Fruit fly (Drosophila melanogaster) whole organism, wandering third instar larva: ENCODE data around the gene CG1142.
A peak's percentile ranks its signal among the peaks of the same experiment; 100 is the strongest.

Source experiments
- Abd-B ChIP-seq: fragments of >200 bp; optimal IDR thresholded peaks from 2 replicates; lab custom pipeline; 2017; ENCODE audit warnings: missing biosample characterization, missing genetic modification characterization
- CG32264 ChIP-seq: fragments of 200-800 bp; sonication (Bioruptor generic); optimal IDR thresholded peaks from 2 replicates; lab custom pipeline; 2016; ENCODE audit warnings: missing biosample characterization, missing genetic modification characterization
- CG9705 ChIP-seq: fragments of 200-800 bp; sonication (Bioruptor generic); optimal IDR thresholded peaks from 2 replicates; lab custom pipeline; 2018; ENCODE audit warnings: missing biosample characterization, mild to moderate bottlenecking, missing genetic modification characterization
- CrebA ChIP-seq: fragments of 200-800 bp; sonication (Bioruptor generic); optimal IDR thresholded peaks from 2 replicates; lab custom pipeline; 2016; ENCODE audit warnings: missing biosample characterization, mild to moderate bottlenecking, missing genetic modification characterization, borderline replicate concordance
- Dfd ChIP-seq: fragments of >200 bp; optimal IDR thresholded peaks from 2 replicates; lab custom pipeline; 2017; ENCODE audit warnings: missing biosample characterization, missing genetic modification characterization
- Dif ChIP-seq: fragments of 200-275, 200-300 bp; sonication (Bioruptor generic); optimal IDR thresholded peaks from 2 replicates; lab custom pipeline; 2018; ENCODE audit warnings: missing biosample characterization, missing genetic modification characterization; ENCODE audit not compliant: partially characterized antibody
- GATAd ChIP-seq: sonication (Bioruptor generic); optimal IDR thresholded peaks from 2 replicates; lab custom pipeline; 2016; ENCODE audit warnings: missing biosample characterization, missing genetic modification characterization
- HLH106 ChIP-seq: fragments of 200-800 bp; optimal IDR thresholded peaks from 3 replicates; lab custom pipeline; 2019; ENCODE audit warnings: missing biosample characterization, mild to moderate bottlenecking, missing genetic modification characterization, moderate library complexity
- Hnf4 ChIP-seq: fragments of 200-800 bp; sonication (Bioruptor generic); optimal IDR thresholded peaks from 2 replicates; lab custom pipeline; 2016; ENCODE audit warnings: missing biosample characterization, mild to moderate bottlenecking, missing genetic modification characterization
- Hr78 ChIP-seq: fragments of >200 bp; optimal IDR thresholded peaks from 2 replicates; lab custom pipeline; 2017; ENCODE audit warnings: missing biosample characterization, missing genetic modification characterization
- Hr83 ChIP-seq: fragments of 200-300 bp; sonication (Bioruptor generic); optimal IDR thresholded peaks from 2 replicates; lab custom pipeline; 2016; ENCODE audit warnings: missing biosample characterization, mild to moderate bottlenecking, missing genetic modification characterization, moderate library complexity; ENCODE audit not compliant: poor library complexity, severe bottlenecking
- Jra ChIP-seq: sonication (Bioruptor generic); optimal IDR thresholded peaks from 2 replicates; lab custom pipeline; 2016; ENCODE audit warnings: missing biosample characterization, missing genetic modification characterization
- Mio ChIP-seq: sonication (Bioruptor generic); optimal IDR thresholded peaks from 2 replicates; lab custom pipeline; 2016; ENCODE audit warnings: missing biosample characterization, missing genetic modification characterization
- Myc ChIP-seq: fragments of >200 bp; optimal IDR thresholded peaks from 2 replicates; lab custom pipeline; 2017
- N ChIP-seq: fragments of >200 bp; optimal IDR thresholded peaks from 2 replicates; lab custom pipeline; 2018; ENCODE audit warnings: missing biosample characterization, missing external identifiers, missing genetic modification characterization
- OdsH ChIP-seq: fragments of 200-800 bp; sonication (Bioruptor generic); optimal IDR thresholded peaks from 2 replicates; lab custom pipeline; 2016; ENCODE audit warnings: missing biosample characterization, mild to moderate bottlenecking, missing genetic modification characterization
- Rel ChIP-seq, 2 experiments: fragments of 200-800 bp; sonication (Bioruptor generic) in 1 of 2; optimal IDR thresholded peaks; 2 replicates in 1 of 2; 3 replicates in 1 of 2; lab custom pipeline; 2016 to 2019; ENCODE audit warnings: mild to moderate bottlenecking in 2 of 2, missing biosample characterization in 2 of 2, missing genetic modification characterization in 2 of 2, moderate library complexity in 1 of 2
- Sp1 ChIP-seq: fragments of 200-800 bp; sonication (Bioruptor generic); optimal IDR thresholded peaks from 3 replicates; lab custom pipeline; 2019; ENCODE audit warnings: missing biosample characterization, mild to moderate bottlenecking, missing genetic modification characterization, moderate library complexity
- Vsx2 ChIP-seq: fragments of 200-300, 225-300 bp; sonication (Bioruptor generic); optimal IDR thresholded peaks from 2 replicates; lab custom pipeline; 2018; ENCODE audit warnings: missing biosample characterization, missing genetic modification characterization; ENCODE audit not compliant: partially characterized antibody
- br ChIP-seq: fragments of 200-800 bp; sonication (Bioruptor generic); optimal IDR thresholded peaks from 2 replicates; lab custom pipeline; 2016; ENCODE audit warnings: missing biosample characterization, missing genetic modification characterization
- brk ChIP-seq: fragments of 200-800 bp; sonication (Bioruptor generic); optimal IDR thresholded peaks from 2 replicates; lab custom pipeline; 2016; ENCODE audit warnings: missing biosample characterization, mild to moderate bottlenecking, missing genetic modification characterization
- dl ChIP-seq, 2 experiments: fragments of 175-275, 200-275 bp in 1 of 2; fragments of 200-275 bp in 1 of 2; sonication (Bioruptor generic); optimal IDR thresholded peaks; lab custom pipeline; 2018; ENCODE audit warnings: mild to moderate bottlenecking in 2 of 2, missing biosample characterization in 2 of 2, missing genetic modification characterization in 2 of 2, moderate library complexity in 2 of 2; ENCODE audit not compliant: partially characterized antibody in 2 of 2, insufficient read depth in 1 of 2
- dmrt93B ChIP-seq: fragments of 200-800 bp; sonication (Bioruptor generic); optimal IDR thresholded peaks from 2 replicates; lab custom pipeline; 2018; ENCODE audit warnings: missing biosample characterization, mild to moderate bottlenecking, missing genetic modification characterization
- dsf ChIP-seq: sonication (Bioruptor generic); optimal IDR thresholded peaks from 2 replicates; lab custom pipeline; 2016; ENCODE audit warnings: missing biosample characterization, missing genetic modification characterization, borderline replicate concordance
- ey ChIP-seq: fragments of 200-800 bp; sonication (Bioruptor generic); optimal IDR thresholded peaks from 2 replicates; lab custom pipeline; 2016; ENCODE audit warnings: missing biosample characterization, missing genetic modification characterization
- foxo ChIP-seq, 2 experiments: fragments of 200-800 bp; sonication (Bioruptor generic); optimal IDR thresholded peaks; 2 replicates in 1 of 2; 3 replicates in 1 of 2; lab custom pipeline; 2016 to 2017; ENCODE audit warnings: missing biosample characterization in 2 of 2, missing genetic modification characterization in 2 of 2
- fru ChIP-seq: fragments of 200-800 bp; sonication (Bioruptor generic); optimal IDR thresholded peaks from 3 replicates; lab custom pipeline; 2016; ENCODE audit warnings: missing biosample characterization, mild to moderate bottlenecking, missing genetic modification characterization
- h ChIP-seq: fragments of 200-800 bp; sonication (Bioruptor generic); optimal IDR thresholded peaks from 3 replicates; lab custom pipeline; 2016; ENCODE audit warnings: missing biosample characterization, mild to moderate bottlenecking, missing genetic modification characterization
- jim ChIP-seq: fragments of 175-275, 200-325 bp; sonication (Bioruptor generic); optimal IDR thresholded peaks from 2 replicates; lab custom pipeline; 2016; ENCODE audit warnings: missing biosample characterization, mild to moderate bottlenecking, missing genetic modification characterization
- lola ChIP-seq: fragments of >200 bp; optimal IDR thresholded peaks from 2 replicates; lab custom pipeline; 2017; ENCODE audit warnings: missing biosample characterization, missing genetic modification characterization
- pan ChIP-seq: fragments of >200 bp; optimal IDR thresholded peaks from 2 replicates; lab custom pipeline; 2017
- psq ChIP-seq: fragments of 200-800 bp; sonication (Bioruptor generic); optimal IDR thresholded peaks from 3 replicates; lab custom pipeline; 2017; ENCODE audit warnings: missing biosample characterization, mild to moderate bottlenecking, missing genetic modification characterization, moderate library complexity
- rgr ChIP-seq: fragments of 200-800 bp; sonication (Bioruptor generic); optimal IDR thresholded peaks from 3 replicates; lab custom pipeline; 2016; ENCODE audit warnings: missing biosample characterization, mild to moderate bottlenecking, missing genetic modification characterization
- sage ChIP-seq: fragments of 200-800 bp; sonication (Bioruptor generic); optimal IDR thresholded peaks from 2 replicates; lab custom pipeline; 2016; ENCODE audit warnings: missing biosample characterization, mild to moderate bottlenecking, missing genetic modification characterization
- sv ChIP-seq: fragments of 200-800 bp; sonication (Bioruptor generic); optimal IDR thresholded peaks from 3 replicates; lab custom pipeline; 2016; ENCODE audit warnings: missing biosample characterization, missing genetic modification characterization
- tai ChIP-seq: sonication (Bioruptor generic); optimal IDR thresholded peaks from 2 replicates; lab custom pipeline; 2016; ENCODE audit warnings: missing biosample characterization, missing genetic modification characterization
- usp ChIP-seq: fragments of >200 bp; optimal IDR thresholded peaks from 2 replicates; lab custom pipeline; 2017; ENCODE audit warnings: missing biosample characterization, missing genetic modification characterization
- woc ChIP-seq: sonication (Bioruptor generic); optimal IDR thresholded peaks from 2 replicates; lab custom pipeline; 2016; ENCODE audit warnings: missing biosample characterization, mild to moderate bottlenecking, missing genetic modification characterization

Gene CG1142

dm6 chr3R:7490884-7491283, 17.3 kb upstream of the CG1142 start:
- TF ChIP-seq Hr78 (GFP tag; lab: Kevin White, UChicago) = no peak
- no peak for TF ChIP-seq jim (GFP tag; lab: Kevin White, UChicago)
- peak; percentile 71 for TF ChIP-seq OdsH (GFP tag; lab: Kevin White, UChicago)
- TF ChIP-seq CrebA (GFP tag; lab: Kevin White, UChicago) = no peak
- TF ChIP-seq h (GFP tag; lab: Kevin White, UChicago) = peak; percentile 47
- TF ChIP-seq psq (GFP tag; lab: Kevin White, UChicago) = peak; percentile 59
- no peak for TF ChIP-seq sv (GFP tag; lab: Kevin White, UChicago)
- peak; percentile 27 for TF ChIP-seq dmrt93B (GFP tag; lab: Kevin White, UChicago)
- no peak for TF ChIP-seq usp (GFP tag; lab: Kevin White, UChicago)
- peak; percentile 3 for TF ChIP-seq Hnf4 (GFP tag; lab: Kevin White, UChicago)
- TF ChIP-seq ey (GFP tag; lab: Kevin White, UChicago) = peak; percentile 53
- TF ChIP-seq fru (GFP tag; lab: Kevin White, UChicago) = peak; percentile 32
- TF ChIP-seq rgr = peak; percentile 52
- no peak for TF ChIP-seq br
- peak; percentile 64 for TF ChIP-seq Sp1 (GFP tag; lab: Kevin White, UChicago)
- TF ChIP-seq HLH106 (tag; lab: Kevin White, UChicago) = peak; percentile 67
- TF ChIP-seq Abd-B = no peak
- peak in 1 of 2 experiments; percentile 72 for TF ChIP-seq foxo (GFP tag; optimal IDR thresholded peaks at IDR 0.05; lab: Kevin White, UChicago)
- no peak for TF ChIP-seq Jra
- TF ChIP-seq woc (GFP tag; lab: Kevin White, UChicago) = peak; percentile 39
- TF ChIP-seq pan (lab: Kevin White, UChicago) = no peak
- TF ChIP-seq tai = peak; percentile 31

- no peak for TF ChIP-seq Abd-B
- no peak for TF ChIP-seq woc (GFP tag; lab: Kevin White, UChicago)
- no peak for TF ChIP-seq fru (GFP tag; lab: Kevin White, UChicago)
- TF ChIP-seq Mio (GFP tag; lab: Kevin White, UChicago) = no peak
- no peak for TF ChIP-seq br
Measured at dm6 chr3R:7489902-7490301, 16.3 kb upstream of the CG1142 start.

dm6 chr3R:7475708-7476107, 2.1 kb upstream of the CG1142 start:
- TF ChIP-seq GATAd (GFP tag; lab: Kevin White, UChicago) (no peak), Rel (GFP tag; optimal IDR thresholded peaks at IDR 0.05; lab: Kevin White, UChicago) (no peak), Rel (tag; optimal IDR thresholded peaks at IDR 0.05; lab: Kevin White, UChicago) (peak; percentile 72)
- TF ChIP-seq, all 38 proteins: peak for 1

dm6 chr3R:7474616-7475120, 1.1 kb upstream of the CG1142 start:
- TF ChIP-seq rgr (peak; percentile 58), pan (lab: Kevin White, UChicago) (no peak), dsf (no peak), CrebA (GFP tag; lab: Kevin White, UChicago) (peak; percentile 28), Hr78 (GFP tag; lab: Kevin White, UChicago) (no peak), ey (GFP tag; lab: Kevin White, UChicago) (peak; percentile 32), GATAd (GFP tag; lab: Kevin White, UChicago) (no peak), Dif (GFP tag; lab: Kevin White, UChicago) (peak; percentile 73), psq (GFP tag; lab: Kevin White, UChicago) (peak; percentile 46), OdsH (GFP tag; lab: Kevin White, UChicago) (peak; percentile 31), dmrt93B (GFP tag; lab: Kevin White, UChicago) (peak; percentile 26), CG9705 (GFP tag; lab: Kevin White, UChicago) (peak; percentile 89), Rel (GFP tag; optimal IDR thresholded peaks at IDR 0.05; lab: Kevin White, UChicago) (no peak), Rel (tag; optimal IDR thresholded peaks at IDR 0.05; lab: Kevin White, UChicago) (peak; percentile 97), Mio (GFP tag; lab: Kevin White, UChicago) (no peak), CG32264 (GFP tag; lab: Kevin White, UChicago) (no peak), Hr83 (peak; percentile 82), br (peak; percentile 82), foxo (GFP tag; optimal IDR thresholded peaks at IDR 0.05; lab: Kevin White, UChicago) (peak in 1 of 2 experiments; percentile 62), HLH106 (tag; lab: Kevin White, UChicago) (peak; percentile 65), h (GFP tag; lab: Kevin White, UChicago) (peak; percentile 77), Vsx2 (GFP tag; lab: Kevin White, UChicago) (no peak), N (GFP tag; lab: Kevin White, UChicago) (no peak), tai (no peak), sage (GFP tag; lab: Kevin White, UChicago) (no peak), dl (GFP tag; optimal IDR thresholded peaks at IDR 0.05; lab: Kevin White, UChicago; ENCODE audit: insufficient read depth in 1 of 2, partially characterized antibody in 2 of 2) (peak; percentile 14 to 42), brk (GFP tag; lab: Kevin White, UChicago) (no peak), Jra (peak; percentile 6), Myc (no peak), jim (GFP tag; lab: Kevin White, UChicago) (peak; percentile 74), Abd-B (no peak), woc (GFP tag; lab: Kevin White, UChicago) (no peak), Hnf4 (GFP tag; lab: Kevin White, UChicago) (peak; percentile 59), usp (GFP tag; lab: Kevin White, UChicago) (no peak), sv (GFP tag; lab: Kevin White, UChicago) (no peak), fru (GFP tag; lab: Kevin White, UChicago) (peak; percentile 96), Sp1 (GFP tag; lab: Kevin White, UChicago) (peak; percentile 83), lola (GFP tag; lab: Kevin White, UChicago) (no peak), Dfd (GFP tag; lab: Kevin White, UChicago) (peak; percentile 54)
